Fruit fly (Drosophila melanogaster) whole organism, wandering third instar larva: ENCODE results near the gene CG1387.
A peak's percentile ranks its signal among the peaks of the same experiment; 100 is the strongest.

Experiments used
- CG32264 ChIP-seq: fragments of 200-800 bp; sonication (Bioruptor generic); optimal IDR thresholded peaks from 2 replicates; lab custom pipeline; 2016; ENCODE audit warnings: missing biosample characterization, missing genetic modification characterization
- CG9705 ChIP-seq: fragments of 200-800 bp; sonication (Bioruptor generic); optimal IDR thresholded peaks from 2 replicates; lab custom pipeline; 2018; ENCODE audit warnings: missing biosample characterization, mild to moderate bottlenecking, missing genetic modification characterization
- CrebA ChIP-seq: fragments of 200-800 bp; sonication (Bioruptor generic); optimal IDR thresholded peaks from 2 replicates; lab custom pipeline; 2016; ENCODE audit warnings: missing biosample characterization, mild to moderate bottlenecking, missing genetic modification characterization, borderline replicate concordance
- Dfd ChIP-seq: fragments of >200 bp; optimal IDR thresholded peaks from 2 replicates; lab custom pipeline; 2017; ENCODE audit warnings: missing biosample characterization, missing genetic modification characterization
- Dif ChIP-seq: fragments of 200-275, 200-300 bp; sonication (Bioruptor generic); optimal IDR thresholded peaks from 2 replicates; lab custom pipeline; 2018; ENCODE audit warnings: missing biosample characterization, missing genetic modification characterization; ENCODE audit not compliant: partially characterized antibody
- HLH106 ChIP-seq: fragments of 200-800 bp; optimal IDR thresholded peaks from 3 replicates; lab custom pipeline; 2019; ENCODE audit warnings: missing biosample characterization, mild to moderate bottlenecking, missing genetic modification characterization, moderate library complexity
- Hnf4 ChIP-seq: fragments of 200-800 bp; sonication (Bioruptor generic); optimal IDR thresholded peaks from 2 replicates; lab custom pipeline; 2016; ENCODE audit warnings: missing biosample characterization, mild to moderate bottlenecking, missing genetic modification characterization
- Hr78 ChIP-seq: fragments of >200 bp; optimal IDR thresholded peaks from 2 replicates; lab custom pipeline; 2017; ENCODE audit warnings: missing biosample characterization, missing genetic modification characterization
- Myc ChIP-seq: fragments of >200 bp; optimal IDR thresholded peaks from 2 replicates; lab custom pipeline; 2017
- N ChIP-seq: fragments of >200 bp; optimal IDR thresholded peaks from 2 replicates; lab custom pipeline; 2018; ENCODE audit warnings: missing biosample characterization, missing external identifiers, missing genetic modification characterization
- OdsH ChIP-seq: fragments of 200-800 bp; sonication (Bioruptor generic); optimal IDR thresholded peaks from 2 replicates; lab custom pipeline; 2016; ENCODE audit warnings: missing biosample characterization, mild to moderate bottlenecking, missing genetic modification characterization
- Rel ChIP-seq, 2 experiments: fragments of 200-800 bp; sonication (Bioruptor generic) in 1 of 2; optimal IDR thresholded peaks; 2 replicates in 1 of 2; 3 replicates in 1 of 2; lab custom pipeline; 2016 to 2019; ENCODE audit warnings: mild to moderate bottlenecking in 2 of 2, missing biosample characterization in 2 of 2, missing genetic modification characterization in 2 of 2, moderate library complexity in 1 of 2
- Sp1 ChIP-seq: fragments of 200-800 bp; sonication (Bioruptor generic); optimal IDR thresholded peaks from 3 replicates; lab custom pipeline; 2019; ENCODE audit warnings: missing biosample characterization, mild to moderate bottlenecking, missing genetic modification characterization, moderate library complexity
- br ChIP-seq: fragments of 200-800 bp; sonication (Bioruptor generic); optimal IDR thresholded peaks from 2 replicates; lab custom pipeline; 2016; ENCODE audit warnings: missing biosample characterization, missing genetic modification characterization
- brk ChIP-seq: fragments of 200-800 bp; sonication (Bioruptor generic); optimal IDR thresholded peaks from 2 replicates; lab custom pipeline; 2016; ENCODE audit warnings: missing biosample characterization, mild to moderate bottlenecking, missing genetic modification characterization
- dl ChIP-seq, 2 experiments: fragments of 175-275, 200-275 bp in 1 of 2; fragments of 200-275 bp in 1 of 2; sonication (Bioruptor generic); optimal IDR thresholded peaks; lab custom pipeline; 2018; ENCODE audit warnings: mild to moderate bottlenecking in 2 of 2, missing biosample characterization in 2 of 2, missing genetic modification characterization in 2 of 2, moderate library complexity in 2 of 2; ENCODE audit not compliant: partially characterized antibody in 2 of 2, insufficient read depth in 1 of 2
- dmrt93B ChIP-seq: fragments of 200-800 bp; sonication (Bioruptor generic); optimal IDR thresholded peaks from 2 replicates; lab custom pipeline; 2018; ENCODE audit warnings: missing biosample characterization, mild to moderate bottlenecking, missing genetic modification characterization
- dsf ChIP-seq: sonication (Bioruptor generic); optimal IDR thresholded peaks from 2 replicates; lab custom pipeline; 2016; ENCODE audit warnings: missing biosample characterization, missing genetic modification characterization, borderline replicate concordance
- ey ChIP-seq: fragments of 200-800 bp; sonication (Bioruptor generic); optimal IDR thresholded peaks from 2 replicates; lab custom pipeline; 2016; ENCODE audit warnings: missing biosample characterization, missing genetic modification characterization
- foxo ChIP-seq, 2 experiments: fragments of 200-800 bp; sonication (Bioruptor generic); optimal IDR thresholded peaks; 2 replicates in 1 of 2; 3 replicates in 1 of 2; lab custom pipeline; 2016 to 2017; ENCODE audit warnings: missing biosample characterization in 2 of 2, missing genetic modification characterization in 2 of 2
- fru ChIP-seq: fragments of 200-800 bp; sonication (Bioruptor generic); optimal IDR thresholded peaks from 3 replicates; lab custom pipeline; 2016; ENCODE audit warnings: missing biosample characterization, mild to moderate bottlenecking, missing genetic modification characterization
- h ChIP-seq: fragments of 200-800 bp; sonication (Bioruptor generic); optimal IDR thresholded peaks from 3 replicates; lab custom pipeline; 2016; ENCODE audit warnings: missing biosample characterization, mild to moderate bottlenecking, missing genetic modification characterization
- jim ChIP-seq: fragments of 175-275, 200-325 bp; sonication (Bioruptor generic); optimal IDR thresholded peaks from 2 replicates; lab custom pipeline; 2016; ENCODE audit warnings: missing biosample characterization, mild to moderate bottlenecking, missing genetic modification characterization
- lola ChIP-seq: fragments of >200 bp; optimal IDR thresholded peaks from 2 replicates; lab custom pipeline; 2017; ENCODE audit warnings: missing biosample characterization, missing genetic modification characterization
- psq ChIP-seq: fragments of 200-800 bp; sonication (Bioruptor generic); optimal IDR thresholded peaks from 3 replicates; lab custom pipeline; 2017; ENCODE audit warnings: missing biosample characterization, mild to moderate bottlenecking, missing genetic modification characterization, moderate library complexity
- rgr ChIP-seq: fragments of 200-800 bp; sonication (Bioruptor generic); optimal IDR thresholded peaks from 3 replicates; lab custom pipeline; 2016; ENCODE audit warnings: missing biosample characterization, mild to moderate bottlenecking, missing genetic modification characterization
- sage ChIP-seq: fragments of 200-800 bp; sonication (Bioruptor generic); optimal IDR thresholded peaks from 2 replicates; lab custom pipeline; 2016; ENCODE audit warnings: missing biosample characterization, mild to moderate bottlenecking, missing genetic modification characterization
- sv ChIP-seq: fragments of 200-800 bp; sonication (Bioruptor generic); optimal IDR thresholded peaks from 3 replicates; lab custom pipeline; 2016; ENCODE audit warnings: missing biosample characterization, missing genetic modification characterization
- tai ChIP-seq: sonication (Bioruptor generic); optimal IDR thresholded peaks from 2 replicates; lab custom pipeline; 2016; ENCODE audit warnings: missing biosample characterization, missing genetic modification characterization

CG1387 gene

DNA sequence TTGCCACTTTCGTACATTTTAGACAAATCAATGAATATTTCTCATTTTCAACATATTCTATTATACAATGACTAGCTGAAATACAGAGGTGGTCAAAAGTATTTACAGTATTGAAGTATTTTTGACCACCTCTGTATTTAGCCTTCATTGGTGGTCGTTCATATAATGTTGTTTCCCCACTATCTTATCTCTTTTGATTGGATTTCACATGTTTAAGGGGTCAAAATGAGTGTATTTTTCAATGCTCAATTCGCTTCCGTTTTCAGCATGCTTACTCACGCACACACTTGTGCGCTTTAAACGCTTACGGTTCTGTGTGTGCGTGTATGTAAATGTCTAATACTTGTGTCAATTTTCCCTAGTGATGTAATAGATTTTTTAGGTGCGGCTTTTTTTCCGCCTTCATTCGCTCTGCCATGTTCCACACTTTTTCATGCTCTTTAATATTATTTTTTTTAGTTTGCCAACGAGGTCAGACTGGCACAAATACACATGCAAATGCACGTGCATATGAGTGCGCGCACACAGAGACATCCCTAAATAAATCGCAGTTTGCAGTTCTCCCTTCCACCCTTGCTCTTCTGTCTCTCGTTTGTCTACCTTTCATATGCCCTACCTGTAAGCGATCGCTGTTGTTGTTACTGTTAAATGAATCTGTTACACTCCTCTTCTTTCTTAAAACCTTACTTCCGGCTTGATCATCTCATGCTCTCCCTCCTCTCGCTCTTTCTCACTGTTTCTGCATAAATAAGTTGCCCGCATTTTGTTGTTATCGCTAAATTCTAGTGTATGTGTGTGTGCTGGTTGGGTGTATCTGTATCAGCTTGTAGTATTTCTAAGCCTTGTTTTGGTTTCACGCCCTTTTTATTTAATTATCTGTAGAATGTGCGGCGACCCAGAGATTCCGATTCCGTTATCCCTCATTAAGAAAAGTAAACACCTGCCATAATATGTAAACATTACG lies 26.9 kb downstream of the CG1387 start:
- TF ChIP-seq CrebA (GFP tag; lab: Kevin White, UChicago) = no peak
- peak; percentile 18 for TF ChIP-seq N (GFP tag; lab: Kevin White, UChicago)
- TF ChIP-seq, all 38 proteins: peak for 1

- TF ChIP-seq Myc (lab: Kevin White, UChicago) (no peak), sage (GFP tag; lab: Kevin White, UChicago) (no peak), br (GFP tag; lab: Kevin White, UChicago) (no peak), fru (GFP tag; lab: Kevin White, UChicago) (peak; percentile 60), brk (no peak), Sp1 (GFP tag; lab: Kevin White, UChicago) (no peak), N (GFP tag; lab: Kevin White, UChicago) (no peak), Rel (GFP tag; optimal IDR thresholded peaks at IDR 0.05; lab: Kevin White, UChicago) (no peak), Rel (tag; optimal IDR thresholded peaks at IDR 0.05; lab: Kevin White, UChicago) (peak; percentile 60)
Measured at dm6 chrX:8413513-8414113, 28.0 kb downstream of the CG1387 start.

dm6 chrX:8414351-8414750 lies 28.8 kb downstream of the CG1387 start:
- no peak for TF ChIP-seq jim (GFP tag; lab: Kevin White, UChicago)
- peak; percentile 72 for TF ChIP-seq psq (GFP tag; lab: Kevin White, UChicago)
- TF ChIP-seq rgr = peak; percentile 12
- no peak for TF ChIP-seq CG9705
- TF ChIP-seq dmrt93B (GFP tag; lab: Kevin White, UChicago) = no peak
- peak in 1 of 2 experiments; percentile 30 for TF ChIP-seq foxo (GFP tag; optimal IDR thresholded peaks at IDR 0.05; lab: Kevin White, UChicago)
- no peak for TF ChIP-seq OdsH (GFP tag; lab: Kevin White, UChicago)
- peak; percentile 2 for TF ChIP-seq fru (GFP tag; lab: Kevin White, UChicago)
- TF ChIP-seq Dif (GFP tag; lab: Kevin White, UChicago) = no peak

- TF ChIP-seq N (GFP tag; lab: Kevin White, UChicago) (no peak), lola (GFP tag; lab: Kevin White, UChicago) (no peak), Hr78 (GFP tag; lab: Kevin White, UChicago) (no peak), dl (GFP tag; optimal IDR thresholded peaks at IDR 0.05; lab: Kevin White, UChicago; ENCODE audit: insufficient read depth in 1 of 2, partially characterized antibody in 2 of 2) (no peak)
- TF ChIP-seq, all 38 proteins: peak for 0
Measured at dm6 chrX:8415605-8416004, 30.0 kb downstream of the CG1387 start.

DNA sequence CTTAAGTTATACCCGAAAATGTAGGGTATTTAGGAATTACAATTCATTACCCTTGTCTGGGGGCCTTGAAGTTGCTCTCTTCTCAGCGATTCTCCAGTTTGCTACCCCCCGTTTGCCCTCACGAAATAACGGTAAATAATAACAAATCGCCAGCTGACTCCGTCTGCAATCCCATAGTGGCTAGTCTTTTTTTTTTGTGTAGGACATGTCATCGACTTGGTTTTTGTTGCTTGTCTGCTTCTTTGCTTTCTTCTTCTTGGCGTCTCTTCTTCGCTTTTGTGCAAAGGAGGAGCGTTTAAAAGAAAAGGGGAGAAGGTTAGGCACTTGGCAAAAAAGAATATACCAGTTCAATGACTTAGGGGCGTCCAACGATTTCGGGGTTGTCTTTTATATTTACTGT lies 30.6 kb downstream of the CG1387 start:
- TF ChIP-seq ey (GFP tag; lab: Kevin White, UChicago) (no peak), psq (GFP tag; lab: Kevin White, UChicago) (peak; percentile 70)

dm6 chrX:8416956-8417355 lies 31.4 kb downstream of the CG1387 start:
- TF ChIP-seq h (GFP tag; lab: Kevin White, UChicago) (no peak), N (GFP tag; lab: Kevin White, UChicago) (no peak), ey (GFP tag; lab: Kevin White, UChicago) (no peak), dsf (GFP tag; lab: Kevin White, UChicago) (no peak), CG9705 (no peak), sv (GFP tag; lab: Kevin White, UChicago) (no peak), Dfd (GFP tag; lab: Kevin White, UChicago) (no peak), Hnf4 (no peak), foxo (GFP tag; optimal IDR thresholded peaks at IDR 0.05; lab: Kevin White, UChicago) (no peak), fru (GFP tag; lab: Kevin White, UChicago) (no peak), tai (GFP tag; lab: Kevin White, UChicago) (no peak), CG32264 (no peak), CrebA (GFP tag; lab: Kevin White, UChicago) (no peak), HLH106 (no peak)
